Fruit fly (Drosophila melanogaster): ENCODE measurements around the gene CG32718.

CG32718 gene

DNA sequence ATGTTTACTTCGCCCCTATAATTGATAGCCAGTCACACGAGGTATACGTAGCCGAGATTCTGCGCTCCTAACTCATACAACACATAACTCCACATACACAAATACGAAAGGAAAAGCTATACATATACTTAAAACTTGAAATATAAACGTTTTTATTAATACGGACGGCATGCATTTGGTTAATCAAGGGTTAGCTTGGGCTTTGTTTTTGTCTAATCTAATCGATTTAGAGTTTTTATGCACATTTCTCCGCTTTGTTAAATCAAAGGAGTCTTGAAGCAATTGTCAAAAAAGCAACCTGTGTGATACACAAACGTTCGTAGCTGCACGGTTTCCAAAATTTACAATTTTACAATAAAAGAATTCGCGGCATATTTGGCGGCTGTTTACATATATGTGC, 41.4 kb upstream of the CG32718 start, which contains the start of gene Tom40:
Tom40 (plus strand) TSS at position 301 of the 400 bp plus-strand sequence.
- TF ChIP-seq CG15710 (tag; optimal IDR thresholded peaks at IDR 0.05) (no peak), Ets98B (GFP tag; IDR thresholded peaks at IDR 0.05) (no peak), CG8301 (tag; optimal IDR thresholded peaks at IDR 0.05) (no peak), EcR (GFP tag; optimal IDR thresholded peaks at IDR 0.05) (no peak), CG14655 (GFP tag; optimal IDR thresholded peaks at IDR 0.05) (no peak), Snoo (tag; optimal IDR thresholded peaks at IDR 0.05) (no peak), CG13204 (GFP tag; optimal IDR thresholded peaks at IDR 0.05) (no peak), rn (GFP tag; IDR thresholded peaks at IDR 0.05) (no peak)

DNA sequence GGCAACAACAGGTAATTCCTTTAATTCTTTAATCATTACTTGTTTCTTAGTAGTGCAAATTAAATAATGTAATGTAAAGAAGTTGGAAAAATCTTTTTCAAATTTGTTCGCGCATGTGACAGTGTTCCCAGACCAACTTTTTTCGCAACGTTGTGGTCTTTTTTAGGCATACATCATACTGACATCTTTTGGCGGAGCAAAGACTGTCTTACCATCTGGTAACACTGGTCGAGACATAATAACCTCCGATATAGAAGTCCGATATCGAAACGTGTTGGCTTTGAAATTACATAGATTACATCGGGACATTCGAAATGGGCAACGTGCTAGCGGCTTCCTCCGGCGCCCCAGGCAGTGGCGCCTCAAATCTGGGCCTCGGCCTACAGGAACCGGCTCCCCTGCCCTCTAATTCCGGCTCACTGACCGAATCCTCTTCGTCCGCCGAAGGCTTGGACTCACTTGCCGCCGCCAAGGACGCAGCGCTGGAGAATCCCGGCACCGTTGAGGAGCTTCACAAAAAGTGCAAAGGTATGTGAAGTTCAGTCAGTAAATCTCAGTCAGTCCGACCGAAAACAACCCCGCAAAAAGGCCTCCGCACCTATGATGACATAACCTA, 40.7 kb upstream of the CG32718 start:
- TF ChIP-seq EcR (GFP tag; optimal IDR thresholded peaks at IDR 0.05) (no peak), CG34367 (tag; optimal IDR thresholded peaks at IDR 0.05) (no peak)

DNA sequence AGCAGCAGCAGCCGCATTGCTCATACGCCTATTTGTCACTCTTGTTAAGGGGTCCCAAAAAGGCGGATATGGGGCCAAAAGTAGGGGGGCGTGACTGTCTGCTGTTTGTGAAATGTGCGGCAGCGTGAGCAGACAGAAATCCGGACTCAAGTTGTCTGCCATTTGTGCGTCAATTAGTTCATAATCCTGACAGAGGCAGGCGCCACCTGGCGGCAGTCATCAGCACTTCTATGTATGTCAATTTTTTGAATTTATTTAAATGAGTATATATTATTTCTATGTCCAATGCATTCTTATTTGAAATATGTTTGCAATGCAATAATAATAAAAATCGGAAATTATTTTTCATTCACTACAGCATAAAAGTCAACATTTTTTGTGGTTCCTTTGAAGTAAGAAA, 34.0 kb upstream of the CG32718 start:
- TF ChIP-seq rn (GFP tag; IDR thresholded peaks at IDR 0.05) (no peak), gl (tag; optimal IDR thresholded peaks at IDR 0.05) (no peak), CG4496 (GFP tag; IDR thresholded peaks at IDR 0.05) (no peak), CG10348 (GFP tag; IDR thresholded peaks at IDR 0.05) (no peak), CG12605 (GFP tag; IDR thresholded peaks at IDR 0.05) (no peak), Snoo (tag; optimal IDR thresholded peaks at IDR 0.05) (no peak)

DNA sequence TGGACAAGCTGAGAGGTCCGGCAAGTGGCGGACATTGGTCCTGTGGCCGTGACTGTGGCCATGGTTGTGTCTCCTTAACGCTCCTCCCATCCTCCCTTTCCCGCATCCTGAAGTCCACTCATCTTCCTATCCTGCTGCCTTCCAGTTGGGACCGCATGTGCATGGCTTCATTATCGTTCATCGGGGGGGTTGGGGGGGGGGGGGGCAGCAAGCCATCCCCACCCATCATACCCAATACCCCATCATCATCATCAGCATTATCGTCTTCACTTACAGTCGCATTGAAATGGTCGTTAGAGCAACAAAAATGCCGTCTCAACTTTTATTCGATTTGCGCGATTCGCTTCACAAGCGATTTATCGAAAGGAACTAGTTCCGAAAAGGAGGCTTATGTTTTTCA, 31.7 kb upstream of the CG32718 start:
- TF ChIP-seq CG10348 (GFP tag; IDR thresholded peaks at IDR 0.05), result no peak
- no peak for TF ChIP-seq Ets98B (GFP tag; IDR thresholded peaks at IDR 0.05)
- TF ChIP-seq CG14655 (GFP tag; optimal IDR thresholded peaks at IDR 0.05), result no peak
- no peak for TF ChIP-seq CG13204 (GFP tag; optimal IDR thresholded peaks at IDR 0.05)
- no peak for TF ChIP-seq Pif1A (GFP tag; optimal IDR thresholded peaks at IDR 0.05)
- no peak for TF ChIP-seq Pif1B (GFP tag; optimal IDR thresholded peaks at IDR 0.05)
- TF ChIP-seq CG32121 (GFP tag; IDR thresholded peaks at IDR 0.05), result no peak

DNA sequence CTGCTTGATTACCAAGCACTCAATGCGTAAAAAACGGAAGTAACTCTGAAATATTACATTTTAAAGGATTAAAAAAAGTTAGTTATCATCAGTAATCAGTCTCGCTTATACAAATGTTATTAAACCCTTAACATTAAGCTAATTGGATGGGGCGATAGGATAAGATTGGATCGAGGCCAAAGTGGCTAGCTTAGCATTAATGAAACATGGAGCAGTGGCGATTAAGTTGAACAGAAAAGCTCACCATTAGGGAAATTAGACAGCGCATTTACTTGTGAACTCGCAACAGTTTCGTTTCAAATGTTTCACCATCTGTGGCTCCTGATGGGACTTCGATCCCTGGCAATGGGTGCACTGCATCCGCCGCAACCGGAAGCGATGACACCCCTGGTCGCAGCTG, 13.3 kb upstream of the CG32718 start, which contains the start of gene Ir7a:
Ir7a (plus strand) TSS at position 301 of the 400 bp plus-strand sequence.
- TF ChIP-seq CG9948 (tag; optimal IDR thresholded peaks at IDR 0.05) (no peak), fd96Ca (GFP tag; IDR thresholded peaks at IDR 0.05) (no peak), Ets98B (GFP tag; IDR thresholded peaks at IDR 0.05) (no peak), CG12605 (GFP tag; IDR thresholded peaks at IDR 0.05) (no peak), Snoo (tag; optimal IDR thresholded peaks at IDR 0.05) (no peak), CG4496 (GFP tag; IDR thresholded peaks at IDR 0.05) (no peak), Pif1B (GFP tag; optimal IDR thresholded peaks at IDR 0.05) (no peak), gl (tag; optimal IDR thresholded peaks at IDR 0.05) (no peak), CG17806 (tag; optimal IDR thresholded peaks at IDR 0.05) (no peak), CG8159 (tag; optimal IDR thresholded peaks at IDR 0.05) (no peak)

DNA sequence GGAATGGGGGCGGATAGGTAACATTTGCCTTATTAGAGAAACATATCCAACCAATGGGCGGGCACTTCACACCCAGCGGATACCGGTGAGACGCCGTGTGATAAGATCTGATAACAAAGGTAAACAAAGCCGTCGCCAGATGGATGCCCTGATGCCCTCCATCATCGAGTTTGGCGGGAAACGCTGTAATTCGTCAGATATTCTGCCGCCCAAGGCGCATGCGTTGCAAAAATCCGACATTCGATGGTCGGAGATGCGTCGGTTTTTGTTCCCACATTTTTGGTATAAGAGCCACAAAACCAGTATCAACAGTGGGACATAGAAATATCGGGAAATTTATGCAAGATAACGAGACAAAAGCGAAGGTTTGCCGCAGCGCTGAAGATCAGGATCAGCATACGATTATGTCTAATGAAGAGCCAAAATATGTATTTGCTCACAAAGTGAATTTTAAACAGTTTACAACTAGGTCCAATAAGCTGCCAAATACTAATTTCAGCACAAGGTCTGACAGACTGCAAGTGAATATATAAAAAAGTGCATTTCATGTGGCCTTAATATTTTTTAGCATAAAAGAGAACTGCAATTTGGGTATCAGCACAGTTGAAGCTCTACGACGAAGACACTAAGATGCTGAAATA, 9.7 kb upstream of the CG32718 start, which contains the start of gene CG34338:
CG34338 (plus strand) TSS at position 591 of the 641 bp plus-strand sequence.
- TF ChIP-seq Snoo (tag; optimal IDR thresholded peaks at IDR 0.05), result no peak
- TF ChIP-seq CG14655 (GFP tag; optimal IDR thresholded peaks at IDR 0.05), result no peak
- no peak for TF ChIP-seq EcR (GFP tag; optimal IDR thresholded peaks at IDR 0.05)
- no peak for TF ChIP-seq CG12605 (GFP tag; IDR thresholded peaks at IDR 0.05)
- TF ChIP-seq CG32121 (GFP tag; IDR thresholded peaks at IDR 0.05), result no peak
- TF ChIP-seq CG15710 (tag; optimal IDR thresholded peaks at IDR 0.05), result no peak
- TF ChIP-seq gl (tag; optimal IDR thresholded peaks at IDR 0.05), result no peak
- TF ChIP-seq Ets98B (GFP tag; IDR thresholded peaks at IDR 0.05), result no peak
- no peak for TF ChIP-seq CG10348 (GFP tag; IDR thresholded peaks at IDR 0.05)
- no peak for TF ChIP-seq D1 (tag; optimal IDR thresholded peaks at IDR 0.05)
- no peak for TF ChIP-seq Pif1B (GFP tag; optimal IDR thresholded peaks at IDR 0.05)
- no peak for TF ChIP-seq Pif1A (GFP tag; optimal IDR thresholded peaks at IDR 0.05)

DNA sequence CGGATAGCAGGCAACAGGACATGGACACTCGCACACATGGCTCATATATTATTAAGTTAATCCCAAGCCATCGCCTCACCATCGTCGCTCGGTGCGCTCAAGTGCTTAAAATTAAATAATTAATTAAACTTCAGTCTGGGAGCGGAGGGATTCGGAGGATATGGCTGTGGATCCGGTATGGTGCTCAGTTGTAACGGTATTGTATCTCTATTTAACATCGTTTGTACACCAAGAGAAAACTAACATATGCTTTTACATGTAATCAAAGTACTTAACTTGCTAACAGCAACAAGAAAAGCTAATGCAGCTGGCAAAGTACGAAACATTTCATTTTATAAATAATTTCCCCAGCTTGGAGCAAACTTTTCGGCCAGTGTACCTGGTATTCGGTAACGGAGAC, 13.1 kb downstream of the CG32718 start:
- no peak for TF ChIP-seq CG15710 (tag; optimal IDR thresholded peaks at IDR 0.05)
- no peak for TF ChIP-seq EcR (GFP tag; optimal IDR thresholded peaks at IDR 0.05)
- no peak for TF ChIP-seq CG10348 (GFP tag; IDR thresholded peaks at IDR 0.05)
- TF ChIP-seq CG9948 (tag; optimal IDR thresholded peaks at IDR 0.05), result no peak
- no peak for TF ChIP-seq CG14655 (GFP tag; optimal IDR thresholded peaks at IDR 0.05)
- TF ChIP-seq CG4496 (GFP tag; IDR thresholded peaks at IDR 0.05), result no peak
- no peak for TF ChIP-seq fd96Ca (GFP tag; IDR thresholded peaks at IDR 0.05)
- TF ChIP-seq CG34367 (tag; optimal IDR thresholded peaks at IDR 0.05), result no peak
- TF ChIP-seq Pif1B (GFP tag; optimal IDR thresholded peaks at IDR 0.05), result no peak

Data from whole organism, pupa.